Worm (Caenorhabditis elegans): ENCODE measurements around the gene K11D12.8.

The K11D12.8 gene

DNA sequence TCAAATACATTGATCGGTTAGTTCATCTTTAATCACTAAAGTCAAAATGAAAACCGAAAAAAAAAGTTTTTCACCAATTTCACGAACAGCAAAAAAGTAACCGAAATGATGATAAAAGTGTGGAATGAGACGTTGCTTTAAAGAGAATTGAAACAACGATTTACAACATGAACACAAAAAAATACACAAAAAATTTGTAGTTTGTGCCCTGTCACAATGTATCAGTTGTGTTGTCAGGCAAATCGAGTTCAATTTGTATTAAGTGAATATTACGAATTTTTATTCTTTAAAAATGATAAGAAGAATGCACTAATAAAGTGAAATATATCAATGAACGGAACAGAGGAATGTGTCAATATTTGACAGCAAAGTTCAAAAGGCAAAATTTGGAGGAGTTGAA lies 9.0 kb downstream of the K11D12.8 start:
- no peak for TF ChIP-seq F49E8.2 (tag; optimal IDR thresholded peaks at IDR 0.05; ENCODE audit: insufficient read depth)
- TF ChIP-seq unc-62 (GFP tag; optimal IDR thresholded peaks at IDR 0.05), result no peak
- no peak for TF ChIP-seq somi-1 (GFP tag; optimal IDR thresholded peaks at IDR 0.05)
- no peak for TF ChIP-seq madf-3 (GFP tag; IDR thresholded peaks at IDR 0.05)
- no peak for TF ChIP-seq ceh-27 (GFP tag; optimal IDR thresholded peaks at IDR 0.05)
- TF ChIP-seq unc-130 (GFP tag; optimal IDR thresholded peaks at IDR 0.05), result no peak
- no peak for TF ChIP-seq snpc-1.3 (tag; optimal IDR thresholded peaks at IDR 0.05; ENCODE audit: insufficient read depth)
- no peak for TF ChIP-seq F10E7.11 (tag; optimal IDR thresholded peaks at IDR 0.05)
- no peak for TF ChIP-seq ama-1 (optimal IDR thresholded peaks at IDR 0.05)
- TF ChIP-seq ama-1 (GFP tag; optimal IDR thresholded peaks at IDR 0.05), result no peak
- no peak for TF ChIP-seq gei-17 (GFP tag; optimal IDR thresholded peaks at IDR 0.05)

DNA sequence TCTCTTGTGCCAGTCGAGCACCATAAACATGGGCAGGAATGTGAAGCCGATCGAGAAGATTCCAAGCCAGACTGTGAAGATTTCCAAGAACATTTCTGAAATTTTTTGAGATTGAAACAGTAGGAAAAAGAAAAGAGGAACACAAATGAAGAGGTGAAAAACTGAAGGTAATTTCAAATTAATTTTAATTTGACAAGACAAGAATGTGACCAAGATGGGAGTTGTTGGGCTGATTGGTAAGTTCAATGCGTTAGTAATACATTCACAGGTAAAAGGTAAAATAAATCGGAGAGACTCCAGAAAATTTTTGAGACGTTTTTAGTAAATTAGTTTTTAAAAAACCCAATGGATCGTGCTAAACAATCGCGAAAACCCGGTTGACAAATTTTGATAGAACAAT lies 10.1 kb downstream of the K11D12.8 start, which contains the start of gene swt-7:
TSS of gene swt-7 (minus strand) at position 101 of the 400 bp plus-strand sequence.
- TF ChIP-seq bed-2 (GFP tag; IDR thresholded peaks at IDR 0.05) (no peak), rpc-1 (optimal IDR thresholded peaks at IDR 0.05) (no peak), rpc-1 (tag; optimal IDR thresholded peaks at IDR 0.05) (no peak)

DNA sequence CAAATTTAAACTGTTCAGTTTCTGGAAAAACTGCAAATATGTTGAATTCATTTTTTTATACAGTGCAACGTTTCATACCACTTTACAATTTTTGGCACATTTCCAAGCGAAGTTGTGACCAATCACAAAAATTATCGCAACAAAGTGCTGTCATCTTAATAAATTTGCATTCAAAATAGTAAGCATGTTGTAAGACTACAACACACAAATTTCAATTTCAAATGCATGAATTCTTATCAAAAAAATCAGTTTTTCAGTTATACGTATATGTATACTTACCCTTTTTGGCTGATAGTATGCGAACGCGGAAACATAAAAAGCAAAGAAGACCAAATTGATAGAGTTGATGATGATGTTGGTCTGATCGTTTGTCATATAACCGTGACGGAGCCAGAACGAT lies 10.6 kb downstream of the K11D12.8 start:
- TF ChIP-seq mel-28 (tag; optimal IDR thresholded peaks at IDR 0.05; ENCODE audit: borderline replicate concordance) (no peak), ceh-58 (GFP tag; IDR thresholded peaks at IDR 0.05) (no peak), B0035.1 (tag; optimal IDR thresholded peaks at IDR 0.05) (no peak), cebp-2 (GFP tag; IDR thresholded peaks at IDR 0.05) (no peak), akir-1 (GFP tag; optimal IDR thresholded peaks at IDR 0.05) (no peak), nhr-80 (tag; optimal IDR thresholded peaks at IDR 0.05) (peak; percentile 86), sea-2 (GFP tag; IDR thresholded peaks at IDR 0.05) (no peak), Y53G8AR.9 (GFP tag; conservative IDR thresholded peaks at IDR 0.05) (no peak)

DNA sequence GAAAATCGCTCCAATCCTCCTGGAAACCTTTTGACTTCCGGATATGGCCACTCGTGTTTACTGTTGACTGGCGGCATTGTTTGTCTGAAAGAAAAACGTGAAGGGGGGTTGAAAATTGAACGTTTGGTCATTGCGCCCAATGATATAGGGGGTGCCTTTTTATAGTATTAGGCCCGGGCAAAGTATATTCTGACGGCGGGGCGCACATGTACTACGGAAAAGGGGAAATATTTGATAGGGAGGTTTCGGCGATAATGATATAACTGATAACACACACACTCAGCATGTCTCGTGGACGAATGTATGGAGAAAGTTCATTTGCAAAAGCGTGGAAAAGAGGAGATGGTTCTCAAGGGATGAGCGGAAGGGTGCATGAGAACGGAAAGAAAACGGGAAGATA lies 13.2 kb downstream of the K11D12.8 start, which contains the start of gene cpt-4:
TSS of gene cpt-4 (minus strand) at position 84 of the 400 bp plus-strand sequence.
- TF ChIP-seq ets-4 (GFP tag; optimal IDR thresholded peaks at IDR 0.05) (peak; percentile 17), cebp-1 (GFP tag; IDR thresholded peaks at IDR 0.05) (no peak), cebp-1 (tag; optimal IDR thresholded peaks at IDR 0.05) (peak; percentile 5), nhr-80 (tag; optimal IDR thresholded peaks at IDR 0.05) (peak; percentile 84), aptf-3 (GFP tag; IDR thresholded peaks at IDR 0.05) (no peak), dox-1 (GFP tag; IDR thresholded peaks at IDR 0.05) (peak; percentile 55), somi-1 (GFP tag; optimal IDR thresholded peaks at IDR 0.05) (no peak)

DNA sequence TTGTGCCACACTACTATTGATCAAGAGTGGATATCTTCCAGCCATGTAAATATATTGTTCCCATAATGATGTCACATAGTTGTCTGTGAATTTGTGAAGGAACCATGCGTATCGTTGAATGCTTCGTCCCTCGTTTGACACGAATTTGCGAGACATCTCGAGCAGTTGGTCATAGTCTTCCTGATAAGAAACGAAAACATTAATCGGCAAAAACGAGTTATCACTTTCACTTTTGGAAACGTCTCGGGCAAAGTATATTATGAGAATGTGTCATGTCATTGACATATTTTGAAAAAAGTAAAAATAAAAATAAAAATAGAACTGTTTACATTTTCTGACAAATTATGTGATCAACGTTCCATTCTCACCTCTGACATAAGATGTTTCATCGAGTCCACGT lies 14.4 kb downstream of the K11D12.8 start:
- no peak for TF ChIP-seq egrh-3 (GFP tag; IDR thresholded peaks at IDR 0.05)
- TF ChIP-seq nhr-80 (tag; optimal IDR thresholded peaks at IDR 0.05), result peak; percentile 73
- TF ChIP-seq unc-62 (GFP tag; optimal IDR thresholded peaks at IDR 0.05), result peak; percentile 32
- TF ChIP-seq nhr-120 (GFP tag; IDR thresholded peaks at IDR 0.05), result no peak
- TF ChIP-seq dox-1 (GFP tag; IDR thresholded peaks at IDR 0.05), result peak; percentile 46; the same call in 1 of the 2 replicates

DNA sequence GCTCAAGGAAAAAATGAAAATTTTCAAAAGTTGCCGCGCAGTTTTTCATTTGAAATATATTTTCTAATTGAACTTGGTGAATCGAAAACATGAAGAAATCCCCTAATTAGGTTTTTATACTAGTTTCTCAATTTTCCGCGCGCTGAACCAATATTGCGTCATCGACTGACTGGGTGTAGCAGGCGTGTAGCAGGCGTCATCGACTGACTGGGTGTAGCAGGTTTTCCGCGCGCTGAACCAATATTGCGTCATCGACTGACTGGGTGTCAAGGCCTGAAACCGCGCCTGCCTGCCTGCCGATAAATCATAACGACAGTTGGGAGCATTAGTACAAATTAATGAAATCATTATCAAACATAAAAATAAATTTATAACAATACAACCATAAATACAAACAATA lies 17.4 kb downstream of the K11D12.8 start:
- no peak for TF ChIP-seq snpc-1.1 (tag; optimal IDR thresholded peaks at IDR 0.05; ENCODE audit: insufficient read depth)
- no peak for TF ChIP-seq ceh-27 (GFP tag; optimal IDR thresholded peaks at IDR 0.05)
- TF ChIP-seq tbx-9 (tag; optimal IDR thresholded peaks at IDR 0.05; ENCODE audit: borderline replicate concordance), result no peak
- no peak for TF ChIP-seq dox-1 (GFP tag; IDR thresholded peaks at IDR 0.05)
- no peak for TF ChIP-seq ztf-25 (GFP tag; IDR thresholded peaks at IDR 0.05)
- TF ChIP-seq cebp-1 (GFP tag; IDR thresholded peaks at IDR 0.05), result no peak
- TF ChIP-seq cebp-1 (tag; optimal IDR thresholded peaks at IDR 0.05), result peak; percentile 14
- no peak for TF ChIP-seq hmg-20 (GFP tag; IDR thresholded peaks at IDR 0.05)
- TF ChIP-seq bed-1 (GFP tag; IDR thresholded peaks at IDR 0.05), result no peak

Measured in whole organism, young adult.